Worm (Caenorhabditis elegans) whole organism, L4 larva: ENCODE results near the gene twk-44.

Source experiments
- D1046.2 ChIP-seq: fragments of 200-800 bp; sonication (Bioruptor generic); IDR thresholded peaks from 2 replicates; pipeline ENCODE4 v1.3.6; 2022; ENCODE audit warnings: missing genetic modification characterization, missing compliant biosample characterization
- F10B5.3 ChIP-seq: sonication (generic microtip); optimal IDR thresholded peaks from 2 replicates; lab custom pipeline; 2016; ENCODE audit warnings: mild to moderate bottlenecking, missing genetic modification characterization, missing compliant biosample characterization
- F44E2.7 ChIP-seq: fragments of 200-800 bp; sonication (Bioruptor generic); IDR thresholded peaks from 2 replicates; pipeline ENCODE4 v2.1.2; 2022; ENCODE audit warnings: missing genetic modification characterization, missing compliant biosample characterization
- R02D3.7 ChIP-seq: fragments of 150-350 bp; sonication (generic microtip); optimal IDR thresholded peaks from 3 replicates; lab custom pipeline; 2014; ENCODE audit warnings: missing biosample characterization, missing genetic modification characterization
- T20F7.1 ChIP-seq: fragments of 200-800 bp; sonication (Bioruptor generic); optimal IDR thresholded peaks from 2 replicates; lab custom pipeline; 2018; ENCODE audit warnings: mild to moderate bottlenecking, missing genetic modification characterization, missing compliant biosample characterization
- Y75B8A.6 ChIP-seq: fragments of 200-800 bp; sonication (Bioruptor generic); IDR thresholded peaks from 2 replicates; pipeline ENCODE4 v1.3.6; 2022; ENCODE audit warnings: missing genetic modification reagents, missing genetic modification characterization, missing compliant biosample characterization
- aly-2 ChIP-seq: sonication (generic microtip); optimal IDR thresholded peaks from 2 replicates; lab custom pipeline; 2018; ENCODE audit warnings: missing biosample characterization, missing genetic modification characterization
- ceh-20 ChIP-seq: fragments of 200-800 bp; sonication (Bioruptor generic); IDR thresholded peaks from 2 replicates; pipeline ENCODE4 v1.3.6; 2022; ENCODE audit warnings: missing genetic modification reagents, missing genetic modification characterization, missing compliant biosample characterization
- ceh-32 ChIP-seq: sonication (generic microtip); optimal IDR thresholded peaks from 2 replicates; lab custom pipeline; 2016; ENCODE audit warnings: mild to moderate bottlenecking, missing genetic modification characterization, missing compliant biosample characterization; ENCODE audit not compliant: poor library complexity
- ceh-44 ChIP-seq: fragments of 200-800 bp; sonication (Bioruptor generic); IDR thresholded peaks from 2 replicates; pipeline ENCODE4 v1.3.6; 2022; ENCODE audit warnings: missing genetic modification reagents, missing genetic modification characterization, missing compliant biosample characterization
- cey-2 ChIP-seq: sonication (generic microtip); optimal IDR thresholded peaks from 3 replicates; lab custom pipeline; 2017; ENCODE audit warnings: missing genetic modification characterization, mild to moderate bottlenecking, missing compliant biosample characterization, antibody characterized with exemption, borderline replicate concordance; ENCODE audit not compliant: insufficient read depth
- daf-12 ChIP-seq: fragments of 150-350 bp; optimal IDR thresholded peaks from 2 replicates; lab custom pipeline; 2014; ENCODE audit warnings: missing biosample characterization, missing genetic modification reagents, missing genetic modification characterization
- daf-16 ChIP-seq, 3 experiments: sonication (generic microtip); optimal IDR thresholded peaks; 2 replicates each; lab custom pipeline; 2016 to 2017; ENCODE audit warnings: missing genetic modification characterization in 3 of 3, missing genetic modification reagents in 3 of 3, mild to moderate bottlenecking in 2 of 3, missing compliant biosample characterization in 2 of 3, missing biosample characterization in 1 of 3, moderate library complexity in 1 of 3
- daf-19 ChIP-seq: fragments of 200-800 bp; sonication (Bioruptor generic); conservative IDR thresholded peaks from 2 replicates; pipeline ENCODE4 v1.3.6; 2022; ENCODE audit warnings: missing genetic modification characterization, missing compliant biosample characterization
- daf-8 ChIP-seq: fragments of 200-800 bp; sonication (Bioruptor generic); IDR thresholded peaks from 2 replicates; pipeline ENCODE4 v1.3.6; 2022; ENCODE audit warnings: missing genetic modification characterization, missing compliant biosample characterization
- dmd-6 ChIP-seq: fragments of 200-800 bp; sonication (Bioruptor generic); IDR thresholded peaks from 2 replicates; pipeline ENCODE4 v1.3.6; 2022; ENCODE audit warnings: missing genetic modification reagents, missing genetic modification characterization, missing compliant biosample characterization
- dmd-9 ChIP-seq: fragments of 200-800 bp; sonication (Bioruptor generic); IDR thresholded peaks from 2 replicates; pipeline ENCODE4 v1.3.6; 2022; ENCODE audit warnings: missing genetic modification reagents, missing genetic modification characterization, missing compliant biosample characterization
- dpl-1 ChIP-seq: fragments of 150-350 bp; optimal IDR thresholded peaks from 2 replicates; lab custom pipeline; 2014; ENCODE audit warnings: missing biosample characterization, missing genetic modification reagents, missing genetic modification characterization
- gei-8 ChIP-seq: fragments of 200-800 bp; sonication (Bioruptor generic); optimal IDR thresholded peaks from 2 replicates; lab custom pipeline; 2018; ENCODE audit warnings: mild to moderate bottlenecking, missing genetic modification characterization, missing compliant biosample characterization
- hif-1 ChIP-seq, 2 experiments: sonication (generic microtip); optimal IDR thresholded peaks; 2 replicates each; lab custom pipeline; 2016 to 2017; ENCODE audit warnings: missing compliant biosample characterization in 2 of 2, missing genetic modification characterization in 2 of 2, missing genetic modification reagents in 2 of 2, missing genotype in 2 of 2, mild to moderate bottlenecking in 1 of 2
- hlh-11 ChIP-seq: fragments of 200-800 bp; sonication (Bioruptor generic); optimal IDR thresholded peaks from 2 replicates; lab custom pipeline; 2018; ENCODE audit warnings: mild to moderate bottlenecking, missing genetic modification characterization, missing compliant biosample characterization
- hmg-1.1 ChIP-seq: fragments of 200-800 bp; sonication (Bioruptor generic); IDR thresholded peaks from 2 replicates; pipeline ENCODE4 v1.3.6; 2022; ENCODE audit warnings: missing genetic modification reagents, missing genetic modification characterization, missing compliant biosample characterization
- lim-7 ChIP-seq: fragments of 200-800 bp; sonication (Bioruptor generic); IDR thresholded peaks from 2 replicates; pipeline ENCODE4 v1.3.6; 2022; ENCODE audit warnings: missing genetic modification characterization, missing compliant biosample characterization
- lin-13 ChIP-seq: fragments of 150-350 bp; optimal IDR thresholded peaks from 2 replicates; lab custom pipeline; 2014; ENCODE audit warnings: missing biosample characterization, missing genetic modification reagents, missing genetic modification characterization
- lin-29 ChIP-seq: fragments of 200-800 bp; sonication (Bioruptor generic); IDR thresholded peaks from 2 replicates; pipeline ENCODE4 v1.3.6; 2022; ENCODE audit warnings: missing genetic modification reagents, missing genetic modification characterization, missing compliant biosample characterization
- lin-39 ChIP-seq: fragments of 150-350 bp; optimal IDR thresholded peaks from 2 replicates; lab custom pipeline; 2014; ENCODE audit warnings: missing biosample characterization, missing genetic modification reagents, missing genetic modification characterization
- lir-3 ChIP-seq: sonication (generic microtip); optimal IDR thresholded peaks from 2 replicates; lab custom pipeline; 2016; ENCODE audit warnings: mild to moderate bottlenecking, missing genetic modification characterization, missing compliant biosample characterization
- madf-5 ChIP-seq, 2 experiments: fragments of 200-800 bp; sonication (Bioruptor generic); IDR thresholded peaks; 2 replicates each; pipeline ENCODE4 v1.3.6; 2022; ENCODE audit warnings: missing compliant biosample characterization in 2 of 2, missing genetic modification characterization in 2 of 2
- nhr-102 ChIP-seq: sonication (generic microtip); optimal IDR thresholded peaks from 2 replicates; lab custom pipeline; 2016; ENCODE audit warnings: mild to moderate bottlenecking, missing genetic modification characterization, moderate library complexity, missing compliant biosample characterization
- nhr-25 ChIP-seq: sonication (generic microtip); optimal IDR thresholded peaks from 2 replicates; lab custom pipeline; 2017; ENCODE audit warnings: missing genetic modification characterization, mild to moderate bottlenecking, missing compliant biosample characterization, antibody characterized with exemption, moderate library complexity, borderline replicate concordance; ENCODE audit not compliant: insufficient read depth
- nhr-28 ChIP-seq: fragments of 150-350 bp; optimal IDR thresholded peaks from 2 replicates; lab custom pipeline; 2014; ENCODE audit warnings: missing biosample characterization, missing genetic modification characterization
- nhr-48 ChIP-seq: sonication (generic microtip); optimal IDR thresholded peaks from 2 replicates; lab custom pipeline; 2016; ENCODE audit warnings: mild to moderate bottlenecking, missing genetic modification characterization, missing compliant biosample characterization
- nhr-6 ChIP-seq: fragments of 150-350 bp; optimal IDR thresholded peaks from 2 replicates; lab custom pipeline; 2014; ENCODE audit warnings: missing biosample characterization, missing genetic modification characterization
- php-3 ChIP-seq: fragments of 200-800 bp; sonication (Bioruptor generic); IDR thresholded peaks from 2 replicates; pipeline ENCODE4 v1.3.6; 2022; ENCODE audit warnings: missing genetic modification reagents, missing genetic modification characterization, missing compliant biosample characterization
- pqm-1 ChIP-seq: sonication (generic microtip); optimal IDR thresholded peaks from 2 replicates; lab custom pipeline; 2017; ENCODE audit warnings: missing biosample characterization, missing genetic modification characterization
- saeg-2 ChIP-seq: fragments of 200-800 bp; sonication (Bioruptor generic); IDR thresholded peaks from 2 replicates; pipeline ENCODE4 v1.3.6; 2022; ENCODE audit warnings: missing genetic modification reagents, missing genetic modification characterization, missing compliant biosample characterization
- snpc-1.2 ChIP-seq: fragments of 200-800 bp; sonication (Bioruptor generic); IDR thresholded peaks from 2 replicates; pipeline ENCODE4 v1.3.6; 2022; ENCODE audit warnings: missing genetic modification reagents, missing genetic modification characterization, missing compliant biosample characterization
- spr-3 ChIP-seq: fragments of 200-800 bp; sonication (Bioruptor generic); optimal IDR thresholded peaks from 2 replicates; lab custom pipeline; 2018; ENCODE audit warnings: mild to moderate bottlenecking, missing genetic modification characterization, missing compliant biosample characterization
- tra-1 ChIP-seq: fragments of 200-800 bp; sonication (Bioruptor generic); IDR thresholded peaks from 2 replicates; pipeline ENCODE4 v1.3.6; 2022; ENCODE audit warnings: missing genetic modification reagents, missing genetic modification characterization, missing compliant biosample characterization
- unc-62 ChIP-seq, 3 experiments: fragments of 150-350 bp in 1 of 3; sonication (generic microtip); optimal IDR thresholded peaks in 2 of 3; peaks in 1 of 3; 1 replicate in 1 of 3; 2 replicates in 2 of 3; lab custom pipeline; 2014 to 2017; ENCODE audit warnings: missing biosample characterization in 3 of 3, missing genetic modification characterization in 3 of 3, missing genetic modification reagents in 3 of 3, missing genotype in 1 of 3
- zag-1 ChIP-seq: fragments of 150-350 bp; optimal IDR thresholded peaks from 2 replicates; lab custom pipeline; 2014; ENCODE audit warnings: missing biosample characterization, missing genetic modification characterization
- zfp-2 ChIP-seq: sonication (generic microtip); optimal IDR thresholded peaks from 2 replicates; lab custom pipeline; 2016; ENCODE audit warnings: mild to moderate bottlenecking, missing genetic modification characterization, missing compliant biosample characterization
- ztf-11 ChIP-seq: fragments of 150-350 bp; optimal IDR thresholded peaks from 2 replicates; lab custom pipeline; 2014; ENCODE audit warnings: missing biosample characterization, missing genetic modification characterization

The twk-44 gene

DNA sequence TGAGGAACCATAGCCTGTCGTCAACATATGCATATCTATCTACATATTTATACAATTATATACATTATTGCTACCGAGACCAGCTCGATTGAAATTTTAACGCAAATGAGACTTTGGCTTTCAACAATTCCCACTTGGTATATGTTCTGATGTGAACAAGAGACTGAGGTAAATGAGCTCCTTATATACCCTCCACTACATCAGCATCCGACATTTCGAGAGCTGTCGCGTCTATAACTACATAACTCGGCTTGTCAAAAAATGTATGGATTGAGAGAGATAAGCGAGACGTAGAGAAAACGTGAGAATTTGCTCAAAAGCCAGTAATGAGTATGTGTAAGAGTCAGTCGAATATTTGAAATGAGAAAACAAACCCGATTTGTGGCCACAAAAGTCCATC lies 3.5 kb downstream of the twk-44 start:
- TF ChIP-seq snpc-1.2 (GFP tag; lab: Robert Waterston, UW) (no peak), lin-13 (no peak), daf-16 (GFP tag; optimal IDR thresholded peaks at IDR 0.05; lab: Kevin White, UChicago) (no peak), daf-16 (tag; optimal IDR thresholded peaks at IDR 0.05; lab: Kevin White, UChicago) (no peak), tra-1 (GFP tag; lab: Robert Waterston, UW) (no peak), lir-3 (no peak), hmg-1.1 (no peak), nhr-6 (tag; lab: Kevin White, UChicago) (no peak), F44E2.7 (GFP tag; lab: Robert Waterston, UW) (no peak), cey-2 (tag; lab: Kevin White, UChicago) (no peak), F10B5.3 (no peak), ceh-20 (no peak), hif-1 (tag; optimal IDR thresholded peaks at IDR 0.05; lab: Kevin White, UChicago) (no peak), zag-1 (tag; lab: Kevin White, UChicago) (no peak), Y75B8A.6 (GFP tag; lab: Robert Waterston, UW) (no peak), aly-2 (tag; lab: Kevin White, UChicago) (no peak), pqm-1 (no peak), dmd-6 (no peak), R02D3.7 (tag; lab: Kevin White, UChicago) (no peak), dmd-9 (GFP tag; lab: Robert Waterston, UW) (no peak)
- TF ChIP-seq, all 104 proteins: peak for 0

DNA sequence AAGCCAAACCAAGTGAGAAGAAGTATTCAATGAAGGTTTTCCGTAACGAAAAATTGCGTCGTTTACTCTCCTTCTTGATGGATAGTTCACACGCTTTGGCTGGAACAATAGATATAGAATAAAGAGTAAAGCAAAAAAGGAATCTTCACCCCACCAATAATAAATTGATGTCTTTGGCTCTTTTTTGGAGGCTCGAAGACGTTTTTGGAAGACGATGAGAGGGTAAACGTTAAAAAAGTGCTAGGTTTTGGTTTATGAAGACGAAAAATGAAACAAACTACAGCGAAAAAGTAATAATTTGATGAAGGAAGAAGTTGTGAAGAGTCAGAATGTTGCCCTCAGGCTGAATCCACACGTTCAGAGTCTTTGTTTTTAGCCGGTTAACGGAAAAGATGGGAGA lies 4.9 kb downstream of the twk-44 start, which contains the start of gene sto-3:
Gene sto-3 (minus strand): TSS at position 101 of the 400 bp plus-strand sequence.
- TF ChIP-seq nhr-28 (no peak), dpl-1 (no peak), gei-8 (GFP tag; lab: Kevin White, UChicago) (no peak), lim-7 (GFP tag; lab: Robert Waterston, UW) (no peak), pqm-1 (no peak), Y75B8A.6 (GFP tag; lab: Robert Waterston, UW) (no peak)
- TF ChIP-seq, all 104 proteins: peak for 0

- TF ChIP-seq unc-62 (GFP tag; optimal IDR thresholded peaks at IDR 0.05 in 1 of 2; lab: Kevin White, UChicago) (peak in 1 of 2 experiments; percentile 62), unc-62 (tag; optimal IDR thresholded peaks at IDR 0.05; lab: Kevin White, UChicago) (no peak), daf-19 (GFP tag; lab: Robert Waterston, UW) (no peak)
Measured at ce11 chrX:11617387-11617786, 9.5 kb downstream of the twk-44 start, which contains the start of gene F52D10.4. Gene F52D10.4, plus strand, starts transcription at chrX:11617470.

DNA sequence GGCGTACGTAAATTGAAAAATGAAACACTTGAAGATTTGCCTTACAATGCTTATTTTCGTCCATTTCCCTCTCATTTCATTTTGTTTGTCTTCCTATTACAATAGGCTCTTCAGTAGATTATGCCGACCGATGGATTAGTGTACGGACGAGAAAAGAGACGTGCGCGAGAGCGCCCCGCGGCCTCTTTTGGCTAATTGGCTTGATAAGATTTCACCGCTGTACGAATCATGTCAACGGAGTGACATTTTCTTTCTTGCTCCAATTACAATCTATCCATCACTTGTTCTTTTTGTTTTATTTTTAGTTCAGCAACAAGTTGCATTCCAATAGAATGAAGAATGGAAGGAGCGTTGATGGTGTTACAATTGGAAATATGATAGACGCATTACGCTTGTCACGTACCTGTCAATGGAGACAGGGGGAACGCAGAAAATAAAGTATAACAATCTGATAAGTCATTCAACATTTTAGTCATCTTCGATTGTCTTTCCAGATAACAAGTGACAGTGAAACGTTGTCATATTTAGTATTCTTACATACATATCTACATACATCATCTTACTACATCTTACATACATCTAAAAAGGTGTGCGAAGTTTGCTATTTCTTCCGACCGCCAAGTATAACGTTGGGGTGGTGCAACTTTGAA lies 18.7 kb downstream of the twk-44 start:
- TF ChIP-seq daf-8 (GFP tag; lab: Robert Waterston, UW): no peak
- TF ChIP-seq nhr-25: no peak
- no peak for TF ChIP-seq lin-39 (tag; lab: Kevin White, UChicago)
- TF ChIP-seq cey-2 (tag; lab: Kevin White, UChicago): no peak
- TF ChIP-seq zfp-2 (tag; lab: Kevin White, UChicago): no peak
- TF ChIP-seq madf-5 (GFP tag; IDR thresholded peaks at IDR 0.05; lab: Robert Waterston, UW): no peak
- TF ChIP-seq hlh-11 (tag; lab: Kevin White, UChicago): no peak
- no peak for TF ChIP-seq ceh-32 (tag; lab: Kevin White, UChicago)
- peak; percentile 24 for TF ChIP-seq T20F7.1 (GFP tag; lab: Kevin White, UChicago)
- no peak for TF ChIP-seq php-3 (GFP tag; lab: Robert Waterston, UW)
- peak; percentile 60 for TF ChIP-seq nhr-48 (tag; lab: Kevin White, UChicago)
- TF ChIP-seq pqm-1: no peak
- TF ChIP-seq saeg-2 (GFP tag; lab: Robert Waterston, UW): no peak
- TF ChIP-seq ztf-11 (tag; lab: Kevin White, UChicago): no peak
- no peak for TF ChIP-seq spr-3
- no peak for TF ChIP-seq snpc-1.2 (GFP tag; lab: Robert Waterston, UW)
- TF ChIP-seq daf-12 (tag; lab: Kevin White, UChicago): no peak
- TF ChIP-seq lin-29 (GFP tag; lab: Robert Waterston, UW): no peak
- TF ChIP-seq nhr-28: no peak
- TF ChIP-seq daf-16 (GFP tag; optimal IDR thresholded peaks at IDR 0.05; lab: Kevin White, UChicago): peak in 1 of 2 experiments; percentile 71
- no peak for TF ChIP-seq daf-16 (tag; optimal IDR thresholded peaks at IDR 0.05; lab: Kevin White, UChicago)
- no peak for TF ChIP-seq ceh-44
- no peak for TF ChIP-seq nhr-102 (tag; lab: Kevin White, UChicago)
- no peak for TF ChIP-seq D1046.2 (GFP tag; lab: Robert Waterston, UW)
- no peak for TF ChIP-seq Y75B8A.6 (GFP tag; lab: Robert Waterston, UW)
- no peak for TF ChIP-seq dpl-1
